Worm (Caenorhabditis elegans): ENCODE data around the gene myo-3.

DNA sequence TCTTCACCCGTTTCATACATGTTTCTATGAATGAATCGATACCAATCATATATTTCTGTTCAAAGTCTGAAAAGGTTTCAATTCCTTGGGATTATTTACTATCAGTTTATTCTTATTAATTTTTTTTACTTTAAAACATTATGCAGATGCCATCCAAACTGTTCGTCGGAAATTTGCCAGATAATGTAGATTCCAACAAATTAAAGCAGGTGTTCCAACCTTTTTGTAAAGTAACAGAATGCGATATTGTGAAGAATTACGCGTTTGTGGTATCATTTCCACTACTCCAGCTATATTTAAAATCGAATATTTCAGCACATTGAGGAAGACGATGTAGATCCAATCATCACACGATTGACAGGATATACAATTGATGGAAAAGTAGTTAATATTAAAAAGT is 42.0 kb downstream of the myo-3 start, which contains the start of gene rnp-1:
- no peak for TF ChIP-seq ama-1 (optimal IDR thresholded peaks at IDR 0.05)
- TF ChIP-seq mdl-1 (tag; optimal IDR thresholded peaks at IDR 0.05): no peak
- no peak for TF ChIP-seq cey-2 (tag; optimal IDR thresholded peaks at IDR 0.05; ENCODE audit: borderline replicate concordance, insufficient read depth)
- no peak for TF ChIP-seq dmd-6 (GFP tag; IDR thresholded peaks at IDR 0.05)
- TF ChIP-seq zag-1 (tag; optimal IDR thresholded peaks at IDR 0.05): no peak
- TF ChIP-seq fos-1 (tag; optimal IDR thresholded peaks at IDR 0.05): no peak
